Worm (Caenorhabditis elegans): ENCODE results near the gene R07C3.13.

DNA sequence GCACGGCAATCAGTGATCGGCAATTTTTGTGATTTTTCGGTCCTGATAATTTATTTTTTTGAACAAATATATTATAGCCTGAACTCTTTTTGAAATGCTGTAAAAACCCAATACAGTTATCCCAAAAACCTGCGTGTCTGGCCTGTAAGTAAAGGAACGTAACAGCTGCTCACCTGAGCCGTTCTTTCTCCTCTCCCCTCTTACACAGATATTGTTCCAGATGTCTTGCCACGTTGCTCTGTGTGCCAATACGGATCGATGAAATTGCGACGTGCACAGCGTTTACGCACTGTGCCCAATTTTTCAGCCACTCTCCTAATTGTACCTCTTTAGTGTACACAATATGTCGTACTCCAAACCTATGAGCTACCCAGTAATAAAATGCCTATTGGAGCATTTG is 31.4 kb upstream of the R07C3.13 start, which contains the start of gene sdz-4:
- no peak for TF ChIP-seq flt-1 (GFP tag; IDR thresholded peaks at IDR 0.05)
- TF ChIP-seq tbx-37 (GFP tag; conservative IDR thresholded peaks at IDR 0.05) = no peak
- TF ChIP-seq ceh-36 (tag; optimal IDR thresholded peaks at IDR 0.05) = no peak
- TF ChIP-seq hmbx-1 (tag; optimal IDR thresholded peaks at IDR 0.05) = no peak
- no peak for TF ChIP-seq tra-4 (tag; optimal IDR thresholded peaks at IDR 0.05)
- TF ChIP-seq ets-7 (tag; optimal IDR thresholded peaks at IDR 0.05) = no peak
- no peak for TF ChIP-seq tbx-11 (GFP tag; IDR thresholded peaks at IDR 0.05)
- TF ChIP-seq F13C5.2 (tag; optimal IDR thresholded peaks at IDR 0.05) = no peak
- TF ChIP-seq hnd-1 (tag; optimal IDR thresholded peaks at IDR 0.05) = no peak
